Fruit fly (Drosophila melanogaster): Measurements from ENCODE around the gene CG7512.

dm6 chr3L:11511243-11511642, 2.3 kb upstream of the CG7512 start:
- TF ChIP-seq cyc (GFP tag; optimal IDR thresholded peaks at IDR 0.05) (no peak), Gug (GFP tag; IDR thresholded peaks at IDR 0.05) (no peak), Sox102F (GFP tag; optimal IDR thresholded peaks at IDR 0.05) (no peak), dac (GFP tag; optimal IDR thresholded peaks at IDR 0.05) (no peak), CG34406 (GFP tag; optimal IDR thresholded peaks at IDR 0.05) (no peak), Ets21C (GFP tag; optimal IDR thresholded peaks at IDR 0.05) (no peak), CG8119 (GFP tag; IDR thresholded peaks at IDR 0.05) (no peak), Eip93F (GFP tag; optimal IDR thresholded peaks at IDR 0.05) (no peak), CG4318 (GFP tag; optimal IDR thresholded peaks at IDR 0.05) (no peak), CG10669 (GFP tag; optimal IDR thresholded peaks at IDR 0.05) (no peak), CG6163 (GFP tag; IDR thresholded peaks at IDR 0.05) (no peak)

Measured in whole organism, prepupa.